Fruit fly (Drosophila melanogaster): ENCODE measurements around the gene CG46459.

CG46459 gene

dm6 chr3R:10672680-10673079, 23.8 kb upstream of the CG46459 start:
- no peak for TF ChIP-seq Myc (optimal IDR thresholded peaks at IDR 0.05)
- TF ChIP-seq h (optimal IDR thresholded peaks at IDR 0.05), result no peak
- no peak for TF ChIP-seq psq (optimal IDR thresholded peaks at IDR 0.05)
- no peak for TF ChIP-seq ttk (optimal IDR thresholded peaks at IDR 0.05)
- TF ChIP-seq insv (optimal IDR thresholded peaks at IDR 0.05), result no peak
- no peak for TF ChIP-seq Sin3A (optimal IDR thresholded peaks at IDR 0.05)

dm6 chr3R:10673571-10673970, 22.9 kb upstream of the CG46459 start:
- no peak for TF ChIP-seq Sin3A (optimal IDR thresholded peaks at IDR 0.05)
- TF ChIP-seq psq (optimal IDR thresholded peaks at IDR 0.05), result no peak
- TF ChIP-seq h (optimal IDR thresholded peaks at IDR 0.05), result no peak

dm6 chr3R:10675101-10675500, 21.3 kb upstream of the CG46459 start:
- TF ChIP-seq Sin3A (optimal IDR thresholded peaks at IDR 0.05) (no peak), insv (optimal IDR thresholded peaks at IDR 0.05) (no peak), ttk (optimal IDR thresholded peaks at IDR 0.05) (no peak), Myc (optimal IDR thresholded peaks at IDR 0.05) (no peak), psq (optimal IDR thresholded peaks at IDR 0.05) (no peak), h (optimal IDR thresholded peaks at IDR 0.05) (no peak)

dm6 chr3R:10677245-10677902, 19.1 kb upstream of the CG46459 start, which contains the start of gene CG6465:
TSS of gene CG6465 (minus strand) at chr3R:10677251.
- no peak for TF ChIP-seq ttk (optimal IDR thresholded peaks at IDR 0.05)
- no peak for TF ChIP-seq Sin3A (optimal IDR thresholded peaks at IDR 0.05)
- no peak for TF ChIP-seq insv (optimal IDR thresholded peaks at IDR 0.05)
- no peak for TF ChIP-seq psq (optimal IDR thresholded peaks at IDR 0.05)
- TF ChIP-seq Myc (optimal IDR thresholded peaks at IDR 0.05), result no peak
- TF ChIP-seq h (optimal IDR thresholded peaks at IDR 0.05), result no peak

DNA sequence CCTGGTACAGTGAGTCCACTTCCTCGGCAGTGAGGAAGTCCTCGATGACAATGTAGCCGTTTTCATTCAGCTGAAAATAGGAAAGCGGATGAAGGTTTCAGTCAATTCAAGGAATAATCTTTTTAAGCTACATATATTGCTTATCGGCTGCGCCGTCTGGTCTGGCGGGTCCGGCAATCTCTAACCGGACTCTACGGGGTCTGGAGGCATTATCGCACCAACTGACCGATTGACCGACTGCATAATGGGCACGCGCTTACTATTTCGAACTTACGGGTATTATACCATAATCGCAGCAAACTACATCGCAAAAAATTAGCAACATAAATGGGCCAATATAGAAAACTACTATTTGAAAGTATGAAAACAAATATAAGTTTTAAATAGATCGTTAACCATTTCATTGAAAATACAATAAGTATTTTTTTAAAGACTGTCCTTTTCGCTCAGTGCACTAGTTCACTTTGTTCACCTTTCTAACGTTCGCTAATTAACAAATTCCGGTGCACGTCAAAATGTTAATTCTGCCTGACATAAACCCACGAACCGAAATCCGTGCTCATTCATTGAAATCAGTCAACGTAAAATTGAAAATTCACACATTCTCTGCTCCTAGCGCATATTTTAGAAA, 17.4 kb upstream of the CG46459 start:
- no peak for TF ChIP-seq h (optimal IDR thresholded peaks at IDR 0.05)
- no peak for TF ChIP-seq insv (optimal IDR thresholded peaks at IDR 0.05)
- no peak for TF ChIP-seq psq (optimal IDR thresholded peaks at IDR 0.05)
- no peak for TF ChIP-seq Sin3A (optimal IDR thresholded peaks at IDR 0.05)
- TF ChIP-seq ttk (optimal IDR thresholded peaks at IDR 0.05), result no peak
- no peak for TF ChIP-seq Myc (optimal IDR thresholded peaks at IDR 0.05)

dm6 chr3R:10679911-10680310, 16.5 kb upstream of the CG46459 start:
- no peak for TF ChIP-seq insv (optimal IDR thresholded peaks at IDR 0.05)
- TF ChIP-seq ttk (optimal IDR thresholded peaks at IDR 0.05), result no peak
- no peak for TF ChIP-seq psq (optimal IDR thresholded peaks at IDR 0.05)
- TF ChIP-seq Sin3A (optimal IDR thresholded peaks at IDR 0.05), result no peak
- no peak for TF ChIP-seq Myc (optimal IDR thresholded peaks at IDR 0.05)
- no peak for TF ChIP-seq h (optimal IDR thresholded peaks at IDR 0.05)

dm6 chr3R:10680825-10681681, 15.4 kb upstream of the CG46459 start, which contains the start of gene Phyhd1:
TSS of gene Phyhd1 (minus strand) at chr3R:10680925.
- no peak for TF ChIP-seq Myc (optimal IDR thresholded peaks at IDR 0.05)
- no peak for TF ChIP-seq ttk (optimal IDR thresholded peaks at IDR 0.05)
- TF ChIP-seq Sin3A (optimal IDR thresholded peaks at IDR 0.05), result no peak
- no peak for TF ChIP-seq insv (optimal IDR thresholded peaks at IDR 0.05)
- TF ChIP-seq psq (optimal IDR thresholded peaks at IDR 0.05), result no peak

DNA sequence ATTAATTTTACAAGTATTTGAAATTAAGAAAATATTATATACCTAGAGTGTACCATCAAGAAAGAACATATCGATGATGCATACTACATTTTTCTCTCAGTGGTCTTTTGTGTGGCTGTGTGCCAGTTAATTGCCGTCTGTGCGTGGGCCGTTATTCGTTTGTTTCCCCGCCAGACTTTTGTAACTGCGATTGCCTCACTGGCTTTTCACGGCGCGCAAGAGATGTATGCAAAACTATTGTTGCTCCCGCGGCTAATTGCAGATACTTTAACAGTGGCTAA, 14.8 kb upstream of the CG46459 start:
- TF ChIP-seq ttk (optimal IDR thresholded peaks at IDR 0.05) (no peak), insv (optimal IDR thresholded peaks at IDR 0.05) (no peak), h (optimal IDR thresholded peaks at IDR 0.05) (no peak), Myc (optimal IDR thresholded peaks at IDR 0.05) (no peak), Sin3A (optimal IDR thresholded peaks at IDR 0.05) (no peak), psq (optimal IDR thresholded peaks at IDR 0.05) (no peak)

dm6 chr3R:10683226-10683625, 13.2 kb upstream of the CG46459 start:
- TF ChIP-seq Sin3A (optimal IDR thresholded peaks at IDR 0.05) (no peak), h (optimal IDR thresholded peaks at IDR 0.05) (no peak), psq (optimal IDR thresholded peaks at IDR 0.05) (no peak), insv (optimal IDR thresholded peaks at IDR 0.05) (no peak), Myc (optimal IDR thresholded peaks at IDR 0.05) (no peak), ttk (optimal IDR thresholded peaks at IDR 0.05) (no peak)

DNA sequence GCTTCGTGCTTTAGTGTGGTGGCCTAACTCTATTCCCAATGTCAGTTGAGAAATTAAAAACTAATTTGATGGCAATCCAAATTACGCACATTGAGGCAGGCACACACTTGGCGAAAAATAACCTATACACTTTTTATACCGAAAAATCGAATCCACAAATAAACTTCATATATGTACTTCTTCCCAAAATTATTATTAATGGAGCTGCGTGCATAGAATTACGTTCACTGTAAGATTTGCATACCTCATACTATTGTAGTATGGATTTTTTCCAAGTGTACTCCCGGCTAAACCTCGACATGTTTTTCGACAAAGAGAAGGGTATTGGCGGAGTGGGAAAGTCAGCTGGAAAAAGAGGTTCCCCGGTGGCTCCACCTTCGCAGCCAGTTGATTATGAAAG, 12.2 kb upstream of the CG46459 start:
- no peak for TF ChIP-seq Myc (optimal IDR thresholded peaks at IDR 0.05)
- no peak for TF ChIP-seq Sin3A (optimal IDR thresholded peaks at IDR 0.05)
- no peak for TF ChIP-seq h (optimal IDR thresholded peaks at IDR 0.05)
- TF ChIP-seq ttk (optimal IDR thresholded peaks at IDR 0.05), result no peak
- TF ChIP-seq insv (optimal IDR thresholded peaks at IDR 0.05), result no peak
- no peak for TF ChIP-seq psq (optimal IDR thresholded peaks at IDR 0.05)

dm6 chr3R:10686307-10687094, 9.9 kb upstream of the CG46459 start, which contains the start of gene Skel:
TSS of gene Skel (plus strand) at chr3R:10686943.
- TF ChIP-seq Myc (optimal IDR thresholded peaks at IDR 0.05) (no peak), psq (optimal IDR thresholded peaks at IDR 0.05) (no peak), ttk (optimal IDR thresholded peaks at IDR 0.05) (no peak), insv (optimal IDR thresholded peaks at IDR 0.05) (no peak), h (optimal IDR thresholded peaks at IDR 0.05) (no peak), Sin3A (optimal IDR thresholded peaks at IDR 0.05) (no peak)
